Fruit fly (Drosophila melanogaster): ENCODE data around the gene Syx5.

The Syx5 gene

DNA sequence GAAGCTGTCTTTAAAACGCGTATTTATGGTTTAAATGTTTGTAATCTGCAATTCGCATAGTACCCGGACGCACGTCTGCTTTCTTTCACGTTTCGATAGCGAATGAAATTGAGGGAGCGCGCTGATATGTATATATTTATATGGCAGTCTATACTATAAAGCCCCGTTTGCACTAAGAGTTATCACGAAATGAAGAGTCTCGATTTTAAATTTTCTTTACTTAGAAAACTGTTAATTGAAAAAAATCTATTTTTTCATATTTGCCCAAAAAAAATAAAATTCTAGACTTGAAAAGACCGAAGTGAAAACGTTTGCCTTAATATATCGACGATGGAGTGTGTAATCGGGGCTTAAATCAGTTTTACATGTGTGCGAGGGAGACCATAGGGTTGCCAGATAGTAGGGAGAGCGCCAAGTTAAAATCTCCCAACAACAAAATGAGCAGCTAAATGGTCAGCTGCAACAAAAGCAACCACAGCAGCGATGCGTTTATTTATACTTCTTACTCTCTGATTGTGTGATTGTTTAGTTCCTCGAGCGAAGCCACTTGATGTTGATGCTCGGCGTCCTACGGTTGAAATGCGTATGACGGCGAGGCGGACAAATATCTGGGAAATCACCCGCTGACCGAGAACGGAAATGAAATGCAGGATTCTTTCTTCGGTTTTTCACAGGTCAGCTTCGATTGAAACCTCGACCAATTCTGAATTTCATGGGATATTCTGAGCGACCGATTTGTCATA is 18.5 kb downstream of the Syx5 start, which contains the start of gene cact:
Gene cact, minus strand, starts transcription at position 693 of the 743 bp plus-strand sequence.
- TF ChIP-seq Crg-1 (GFP tag; optimal IDR thresholded peaks at IDR 0.05) (peak; percentile 69), Clk (GFP tag; optimal IDR thresholded peaks at IDR 0.05) (peak; percentile 57), Mnt (GFP tag; optimal IDR thresholded peaks at IDR 0.05) (peak; percentile 94), tj (GFP tag; optimal IDR thresholded peaks at IDR 0.05) (peak; percentile 81), kay (GFP tag; ENCODE audit: borderline replicate concordance) (peak; percentile 98), Hr96 (GFP tag; optimal IDR thresholded peaks at IDR 0.05) (peak; percentile 94), toe (GFP tag; optimal IDR thresholded peaks at IDR 0.05) (peak; percentile 97), CG7101 (tag; optimal IDR thresholded peaks at IDR 0.05) (peak; percentile 95), cnc (optimal IDR thresholded peaks at IDR 0.05) (no peak), pad (GFP tag; optimal IDR thresholded peaks at IDR 0.05) (peak; percentile 68), ovo (GFP tag; optimal IDR thresholded peaks at IDR 0.05) (peak; percentile 76), cic (GFP tag; optimal IDR thresholded peaks at IDR 0.05) (peak; percentile 86), CG12768 (GFP tag; optimal IDR thresholded peaks at IDR 0.05) (peak; percentile 88), CG7045 (GFP tag; optimal IDR thresholded peaks at IDR 0.05) (peak; percentile 92), bab1 (GFP tag; optimal IDR thresholded peaks at IDR 0.05) (peak; percentile 94), CG11617 (GFP tag; optimal IDR thresholded peaks at IDR 0.05) (peak; percentile 94), CG5204 (GFP tag; optimal IDR thresholded peaks at IDR 0.05) (peak; percentile 95), CG33017 (tag; optimal IDR thresholded peaks at IDR 0.05) (peak; percentile 91), CG1620 (GFP tag; optimal IDR thresholded peaks at IDR 0.05) (peak; percentile 94), CG14711 (tag; optimal IDR thresholded peaks at IDR 0.05) (peak; percentile 91)

dm6 chr2L:16326892-16327291 is 19.7 kb downstream of the Syx5 start, which contains the start of gene CG4278:
Gene CG4278, plus strand, starts transcription at chr2L:16327069.
- no peak for TF ChIP-seq CG7101 (tag; optimal IDR thresholded peaks at IDR 0.05)
- no peak for TF ChIP-seq Mnt (GFP tag; optimal IDR thresholded peaks at IDR 0.05)
- TF ChIP-seq Crg-1 (GFP tag; optimal IDR thresholded peaks at IDR 0.05), result no peak
- TF ChIP-seq CG33017 (tag; optimal IDR thresholded peaks at IDR 0.05), result no peak
- TF ChIP-seq CG12768 (GFP tag; optimal IDR thresholded peaks at IDR 0.05), result no peak
- no peak for TF ChIP-seq CG5204 (GFP tag; optimal IDR thresholded peaks at IDR 0.05)
- no peak for TF ChIP-seq tj (GFP tag; optimal IDR thresholded peaks at IDR 0.05)
- TF ChIP-seq Clk (GFP tag; optimal IDR thresholded peaks at IDR 0.05), result no peak
- no peak for TF ChIP-seq Hr96 (GFP tag; optimal IDR thresholded peaks at IDR 0.05)
- TF ChIP-seq bab1 (GFP tag; optimal IDR thresholded peaks at IDR 0.05), result no peak
- no peak for TF ChIP-seq kay (GFP tag; ENCODE audit: borderline replicate concordance)
- no peak for TF ChIP-seq CG14711 (tag; optimal IDR thresholded peaks at IDR 0.05)

DNA sequence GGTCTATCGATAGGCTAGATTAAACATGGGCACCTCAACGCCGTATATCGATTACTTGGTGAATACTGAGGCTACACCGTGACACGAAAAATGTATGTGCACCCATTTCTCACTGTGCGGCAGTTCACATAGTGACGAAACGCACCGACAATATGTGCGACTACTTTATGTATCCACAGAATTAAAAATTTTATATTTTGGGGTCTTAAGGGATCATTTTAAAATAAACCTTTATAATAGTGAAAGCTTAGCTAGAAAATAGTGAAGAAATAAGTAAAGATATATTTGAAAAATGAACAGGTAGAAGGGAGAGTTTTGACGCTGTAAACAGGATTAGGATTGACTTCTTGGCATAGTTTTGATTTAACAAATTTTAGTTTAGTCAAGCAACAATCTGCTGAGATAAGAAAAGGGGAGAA is 22.0 kb downstream of the Syx5 start, which contains the start of gene mRpL4:
Gene mRpL4, minus strand, starts transcription at position 31 of the 419 bp plus-strand sequence.
- peak; percentile 53 for TF ChIP-seq Mnt (GFP tag; optimal IDR thresholded peaks at IDR 0.05)
- TF ChIP-seq CG14711 (tag; optimal IDR thresholded peaks at IDR 0.05), result peak; percentile 23
- peak; percentile 80 for TF ChIP-seq kay (GFP tag; ENCODE audit: borderline replicate concordance)
- TF ChIP-seq bab1 (GFP tag; optimal IDR thresholded peaks at IDR 0.05), result peak; percentile 26
- TF ChIP-seq CG12768 (GFP tag; optimal IDR thresholded peaks at IDR 0.05), result no peak
- no peak for TF ChIP-seq CG33017 (tag; optimal IDR thresholded peaks at IDR 0.05)
- no peak for TF ChIP-seq CG5204 (GFP tag; optimal IDR thresholded peaks at IDR 0.05)
- peak; percentile 1 for TF ChIP-seq CG7101 (tag; optimal IDR thresholded peaks at IDR 0.05)
- peak; percentile 13 for TF ChIP-seq pad (GFP tag; optimal IDR thresholded peaks at IDR 0.05)
- no peak for TF ChIP-seq CG11617 (GFP tag; optimal IDR thresholded peaks at IDR 0.05)
- TF ChIP-seq CG1620 (GFP tag; optimal IDR thresholded peaks at IDR 0.05), result peak; percentile 28
- peak; percentile 60 for TF ChIP-seq toe (GFP tag; optimal IDR thresholded peaks at IDR 0.05)

DNA sequence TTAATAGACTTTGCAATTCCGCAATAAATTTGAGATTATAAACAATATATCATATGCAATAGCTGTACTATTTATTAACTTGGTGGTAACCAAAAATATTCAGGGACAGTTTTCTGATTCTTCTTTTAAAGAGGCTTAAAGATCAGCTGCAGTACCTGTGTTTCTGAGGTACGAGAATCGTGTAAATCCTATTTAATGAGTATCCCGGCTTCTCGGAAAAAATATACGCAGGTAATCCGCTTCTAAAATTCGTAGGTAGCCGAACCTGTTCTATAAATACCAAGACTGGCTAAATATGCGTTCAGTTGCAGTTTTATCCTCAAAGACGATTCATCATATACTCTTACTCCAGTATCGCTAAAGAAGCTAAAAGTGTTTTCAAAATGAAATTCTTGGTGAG is 22.5 kb downstream of the Syx5 start, which contains the start of gene CG4440:
Gene CG4440, plus strand, starts transcription at position 301 of the 400 bp plus-strand sequence.
- no peak for TF ChIP-seq CG11617 (GFP tag; optimal IDR thresholded peaks at IDR 0.05)
- no peak for TF ChIP-seq CG7045 (GFP tag; optimal IDR thresholded peaks at IDR 0.05)
- no peak for TF ChIP-seq CG12768 (GFP tag; optimal IDR thresholded peaks at IDR 0.05)
- TF ChIP-seq Hr96 (GFP tag; optimal IDR thresholded peaks at IDR 0.05), result no peak
- TF ChIP-seq CG7101 (tag; optimal IDR thresholded peaks at IDR 0.05), result no peak
- TF ChIP-seq ovo (GFP tag; optimal IDR thresholded peaks at IDR 0.05), result no peak
- no peak for TF ChIP-seq cnc (optimal IDR thresholded peaks at IDR 0.05)
- TF ChIP-seq cic (GFP tag; optimal IDR thresholded peaks at IDR 0.05), result no peak
- TF ChIP-seq pad (GFP tag; optimal IDR thresholded peaks at IDR 0.05), result no peak

DNA sequence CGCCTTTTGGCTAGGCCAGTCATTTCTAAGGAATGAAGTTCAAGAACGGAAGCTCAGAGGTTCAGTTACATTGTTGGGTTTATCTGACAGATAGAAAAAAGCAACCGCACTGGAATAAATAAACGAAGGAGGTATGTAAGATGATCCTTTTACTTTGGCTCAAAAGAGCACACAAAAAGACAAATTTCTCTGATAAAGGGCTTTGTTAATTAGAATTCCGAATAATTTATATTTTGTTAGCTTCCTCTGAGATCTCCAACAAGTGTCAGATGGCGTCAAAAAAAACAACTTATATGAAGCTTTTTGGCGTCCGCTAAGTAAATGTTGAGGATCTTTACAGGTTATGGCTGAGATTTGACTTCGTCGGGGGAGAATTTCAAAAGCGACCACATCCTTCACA is 30.6 kb downstream of the Syx5 start, which contains the start of gene CG31817:
Gene CG31817, minus strand, starts transcription at position 101 of the 400 bp plus-strand sequence.
- no peak for TF ChIP-seq toe (GFP tag; optimal IDR thresholded peaks at IDR 0.05)
- TF ChIP-seq CG12768 (GFP tag; optimal IDR thresholded peaks at IDR 0.05), result no peak
- TF ChIP-seq CG14711 (tag; optimal IDR thresholded peaks at IDR 0.05), result no peak
- TF ChIP-seq cic (GFP tag; optimal IDR thresholded peaks at IDR 0.05), result no peak
- TF ChIP-seq Mnt (GFP tag; optimal IDR thresholded peaks at IDR 0.05), result no peak
- TF ChIP-seq CG33017 (tag; optimal IDR thresholded peaks at IDR 0.05), result no peak
- no peak for TF ChIP-seq CG7101 (tag; optimal IDR thresholded peaks at IDR 0.05)
- TF ChIP-seq bab1 (GFP tag; optimal IDR thresholded peaks at IDR 0.05), result no peak
- no peak for TF ChIP-seq tj (GFP tag; optimal IDR thresholded peaks at IDR 0.05)
- no peak for TF ChIP-seq Crg-1 (GFP tag; optimal IDR thresholded peaks at IDR 0.05)
- no peak for TF ChIP-seq CG5204 (GFP tag; optimal IDR thresholded peaks at IDR 0.05)
- no peak for TF ChIP-seq Clk (GFP tag; optimal IDR thresholded peaks at IDR 0.05)
- no peak for TF ChIP-seq Hr96 (GFP tag; optimal IDR thresholded peaks at IDR 0.05)

dm6 chr2L:16340268-16340667 is 33.1 kb downstream of the Syx5 start, which contains the start of gene CG42266:
Gene CG42266, minus strand, starts transcription at chr2L:16340368.
- TF ChIP-seq Clk (GFP tag; optimal IDR thresholded peaks at IDR 0.05), result no peak

All from whole organism, adult.